Worm (Caenorhabditis elegans) whole organism, mixed stage, embryonic: ENCODE measurements around the gene add-1.

ENCODE experiments used
- bed-3 ChIP-seq: fragments of 200-800 bp; sonication (Bioruptor generic); optimal IDR thresholded peaks from 3 replicates; lab custom pipeline; 2018; ENCODE audit warnings: mild to moderate bottlenecking, missing genetic modification characterization, moderate library complexity, missing compliant biosample characterization
- ces-1 ChIP-seq: fragments of 150-350 bp; optimal IDR thresholded peaks from 2 replicates; lab custom pipeline; 2014; ENCODE audit warnings: missing biosample characterization, missing genetic modification reagents, missing genetic modification characterization
- elt-3 ChIP-seq: fragments of 150-350 bp; optimal IDR thresholded peaks from 2 replicates; lab custom pipeline; 2014; ENCODE audit warnings: missing biosample characterization, missing genetic modification characterization
- ham-2 ChIP-seq: fragments of 200-800 bp; sonication (Bioruptor generic); optimal IDR thresholded peaks from 2 replicates; lab custom pipeline; 2018; ENCODE audit warnings: mild to moderate bottlenecking, missing genetic modification characterization, missing compliant biosample characterization
- nhr-237 ChIP-seq: fragments of 150-350 bp; optimal IDR thresholded peaks from 2 replicates; lab custom pipeline; 2014; ENCODE audit warnings: missing biosample characterization, missing genetic modification characterization
- nhr-76 ChIP-seq: sonication (generic microtip); optimal IDR thresholded peaks from 2 replicates; lab custom pipeline; 2017; ENCODE audit warnings: missing biosample characterization, missing genetic modification characterization
- pha-4 ChIP-seq: fragments of 150-350 bp; optimal IDR thresholded peaks from 2 replicates; lab custom pipeline; 2018; ENCODE audit warnings: missing biosample characterization, missing genetic modification reagents, missing genetic modification characterization
- sem-2 ChIP-seq: fragments of 200-800 bp; sonication (Bioruptor generic); optimal IDR thresholded peaks from 2 replicates; lab custom pipeline; 2018; ENCODE audit warnings: mild to moderate bottlenecking, missing genetic modification characterization, missing compliant biosample characterization
- snpc-4 ChIP-seq: fragments of 150-350 bp; optimal IDR thresholded peaks from 2 replicates; lab custom pipeline; 2014; ENCODE audit warnings: missing biosample characterization, missing genetic modification characterization
- ztf-11 ChIP-seq: fragments of 150-350 bp; optimal IDR thresholded peaks from 2 replicates; lab custom pipeline; 2014; ENCODE audit warnings: missing biosample characterization, missing genetic modification characterization

DNA sequence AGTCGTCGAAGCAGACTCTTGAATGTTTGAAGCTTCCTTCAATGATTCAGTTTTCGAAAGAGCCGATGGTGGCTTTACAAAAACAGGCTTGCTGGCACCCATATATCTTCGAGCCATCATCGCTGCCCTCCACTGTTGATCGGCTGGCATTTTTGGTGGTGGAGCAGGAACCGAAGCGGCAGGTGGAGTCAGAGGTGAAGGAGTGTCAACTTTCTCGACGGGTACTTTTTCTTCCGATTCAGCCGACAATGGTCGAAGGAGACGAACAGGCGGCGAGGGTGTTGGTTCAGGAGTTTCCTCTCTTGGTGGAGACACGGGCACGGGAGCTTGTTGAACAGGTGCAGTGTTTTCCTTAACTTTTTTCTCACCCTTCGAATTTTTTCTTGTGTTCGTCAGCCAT is 17.5 kb downstream of the add-1 start:
- TF ChIP-seq snpc-4 (tag; lab: Kevin White, UChicago) (no peak), bed-3 (no peak), elt-3 (tag; lab: Kevin White, UChicago) (no peak), ham-2 (GFP tag; lab: Kevin White, UChicago) (no peak), nhr-76 (tag; lab: Kevin White, UChicago) (no peak), pha-4 (no peak), ztf-11 (tag; lab: Kevin White, UChicago) (no peak), ces-1 (GFP tag; lab: Kevin White, UChicago) (no peak), sem-2 (GFP tag; lab: Kevin White, UChicago) (no peak), nhr-237 (tag; lab: Kevin White, UChicago) (no peak)
